Worm (Caenorhabditis elegans) whole organism, L4 larva: ENCODE data around the gene srz-95.

Experiments
- D1046.2 ChIP-seq: fragments of 200-800 bp; sonication (Bioruptor generic); IDR thresholded peaks from 2 replicates; pipeline ENCODE4 v1.3.6; 2022; ENCODE audit warnings: missing genetic modification characterization, missing compliant biosample characterization
- F10B5.3 ChIP-seq: sonication (generic microtip); optimal IDR thresholded peaks from 2 replicates; lab custom pipeline; 2016; ENCODE audit warnings: mild to moderate bottlenecking, missing genetic modification characterization, missing compliant biosample characterization
- F26F4.8 ChIP-seq: fragments of 200-800 bp; sonication (Bioruptor generic); conservative IDR thresholded peaks from 2 replicates; pipeline ENCODE4 v1.3.6; 2022; ENCODE audit warnings: missing genetic modification characterization, missing compliant biosample characterization
- T20F7.1 ChIP-seq: fragments of 200-800 bp; sonication (Bioruptor generic); optimal IDR thresholded peaks from 2 replicates; lab custom pipeline; 2018; ENCODE audit warnings: mild to moderate bottlenecking, missing genetic modification characterization, missing compliant biosample characterization
- T26A8.4 ChIP-seq: fragments of 200-800 bp; sonication (Bioruptor generic); IDR thresholded peaks from 2 replicates; pipeline ENCODE4 v1.3.6; 2022; ENCODE audit warnings: missing genetic modification characterization, missing compliant biosample characterization
- Y105C5A.15 ChIP-seq: fragments of 200-800 bp; sonication (Bioruptor generic); IDR thresholded peaks from 2 replicates; pipeline ENCODE4 v1.3.6; 2022; ENCODE audit warnings: missing genetic modification characterization, missing compliant biosample characterization
- Y48G9A.11 ChIP-seq: fragments of 200-800 bp; sonication (Bioruptor generic); IDR thresholded peaks from 2 replicates; pipeline ENCODE4 v1.3.6; 2022; ENCODE audit warnings: missing genetic modification reagents, missing genetic modification characterization, missing compliant biosample characterization
- Y5F2A.4 ChIP-seq: fragments of 200-800 bp; sonication (Bioruptor generic); optimal IDR thresholded peaks from 2 replicates; lab custom pipeline; 2018; ENCODE audit warnings: mild to moderate bottlenecking, missing genetic modification characterization, missing compliant biosample characterization
- ZK337.2 ChIP-seq: fragments of 200-800 bp; sonication (Bioruptor generic); IDR thresholded peaks from 2 replicates; pipeline ENCODE4 v1.3.6; 2022; ENCODE audit warnings: missing genetic modification reagents, missing genetic modification characterization, missing compliant biosample characterization
- aha-1 ChIP-seq: fragments of 150-350 bp; peaks from one replicate; lab custom pipeline; 2014; ENCODE audit warnings: missing biosample characterization, missing genetic modification characterization
- ama-1 ChIP-seq: fragments of 150-350 bp; optimal IDR thresholded peaks from 2 replicates; lab custom pipeline; 2014; ENCODE audit warnings: inconsistent platforms, mixed read lengths
- arid-1 ChIP-seq: fragments of 200-800 bp; sonication (Bioruptor generic); conservative IDR thresholded peaks from 2 replicates; pipeline ENCODE4 v1.3.6; 2022; ENCODE audit warnings: missing genetic modification reagents, missing genetic modification characterization, missing compliant biosample characterization
- ceh-44 ChIP-seq: fragments of 200-800 bp; sonication (Bioruptor generic); IDR thresholded peaks from 2 replicates; pipeline ENCODE4 v1.3.6; 2022; ENCODE audit warnings: missing genetic modification reagents, missing genetic modification characterization, missing compliant biosample characterization
- ceh-82 ChIP-seq: sonication (generic microtip); optimal IDR thresholded peaks from 2 replicates; lab custom pipeline; 2017; ENCODE audit warnings: missing biosample characterization, missing genetic modification characterization
- ces-1 ChIP-seq: fragments of 150-350 bp; sonication (generic microtip); optimal IDR thresholded peaks from 4 replicates; lab custom pipeline; 2014; ENCODE audit warnings: missing biosample characterization, missing genetic modification reagents, missing genetic modification characterization
- daf-12 ChIP-seq: fragments of 150-350 bp; optimal IDR thresholded peaks from 2 replicates; lab custom pipeline; 2014; ENCODE audit warnings: missing biosample characterization, missing genetic modification reagents, missing genetic modification characterization
- daf-8 ChIP-seq: fragments of 200-800 bp; sonication (Bioruptor generic); IDR thresholded peaks from 2 replicates; pipeline ENCODE4 v1.3.6; 2022; ENCODE audit warnings: missing genetic modification characterization, missing compliant biosample characterization
- dmd-6 ChIP-seq: fragments of 200-800 bp; sonication (Bioruptor generic); IDR thresholded peaks from 2 replicates; pipeline ENCODE4 v1.3.6; 2022; ENCODE audit warnings: missing genetic modification reagents, missing genetic modification characterization, missing compliant biosample characterization
- dmd-8 ChIP-seq: fragments of 200-800 bp; sonication (Bioruptor generic); IDR thresholded peaks from 2 replicates; pipeline ENCODE4 v1.3.6; 2022; ENCODE audit warnings: missing genetic modification characterization, missing compliant biosample characterization
- dmd-9 ChIP-seq: fragments of 200-800 bp; sonication (Bioruptor generic); IDR thresholded peaks from 2 replicates; pipeline ENCODE4 v1.3.6; 2022; ENCODE audit warnings: missing genetic modification reagents, missing genetic modification characterization, missing compliant biosample characterization
- dpl-1 ChIP-seq: fragments of 150-350 bp; optimal IDR thresholded peaks from 2 replicates; lab custom pipeline; 2014; ENCODE audit warnings: missing biosample characterization, missing genetic modification reagents, missing genetic modification characterization
- dve-1 ChIP-seq: sonication (generic microtip); optimal IDR thresholded peaks from 2 replicates; lab custom pipeline; 2017; ENCODE audit warnings: antibody characterized with exemption, mild to moderate bottlenecking, missing genetic modification characterization, missing compliant biosample characterization; ENCODE audit not compliant: insufficient read depth
- fos-1 ChIP-seq: fragments of 150-350 bp; optimal IDR thresholded peaks from 2 replicates; lab custom pipeline; 2014; ENCODE audit warnings: missing biosample characterization, missing genetic modification characterization
- hlh-30 ChIP-seq: sonication (generic microtip); optimal IDR thresholded peaks from 2 replicates; lab custom pipeline; 2017; ENCODE audit warnings: antibody characterized with exemption, mild to moderate bottlenecking, missing genetic modification characterization, missing compliant biosample characterization; ENCODE audit not compliant: insufficient read depth
- hmg-1.1 ChIP-seq: fragments of 200-800 bp; sonication (Bioruptor generic); IDR thresholded peaks from 2 replicates; pipeline ENCODE4 v1.3.6; 2022; ENCODE audit warnings: missing genetic modification reagents, missing genetic modification characterization, missing compliant biosample characterization
- jun-1 ChIP-seq: fragments of 150-350 bp; optimal IDR thresholded peaks from 2 replicates; lab custom pipeline; 2014; ENCODE audit warnings: missing biosample characterization, missing genetic modification reagents, missing genetic modification characterization
- lim-7 ChIP-seq: fragments of 200-800 bp; sonication (Bioruptor generic); IDR thresholded peaks from 2 replicates; pipeline ENCODE4 v1.3.6; 2022; ENCODE audit warnings: missing genetic modification characterization, missing compliant biosample characterization
- lir-3 ChIP-seq: sonication (generic microtip); optimal IDR thresholded peaks from 2 replicates; lab custom pipeline; 2016; ENCODE audit warnings: mild to moderate bottlenecking, missing genetic modification characterization, missing compliant biosample characterization
- lsy-2 ChIP-seq, 2 experiments: fragments of 150-350 bp in 1 of 2; sonication (generic microtip) in 1 of 2; optimal IDR thresholded peaks; 2 replicates each; lab custom pipeline; 2014 to 2017; ENCODE audit warnings: missing biosample characterization in 2 of 2, missing genetic modification characterization in 2 of 2
- madf-5 ChIP-seq, 2 experiments: fragments of 200-800 bp; sonication (Bioruptor generic); IDR thresholded peaks; 2 replicates each; pipeline ENCODE4 v1.3.6; 2022; ENCODE audit warnings: missing compliant biosample characterization in 2 of 2, missing genetic modification characterization in 2 of 2
- madf-9 ChIP-seq: fragments of 200-800 bp; sonication (Bioruptor generic); conservative IDR thresholded peaks from 2 replicates; pipeline ENCODE4 v1.3.6; 2022; ENCODE audit warnings: missing genetic modification reagents, missing genetic modification characterization, missing compliant biosample characterization
- mdt-29 ChIP-seq: fragments of 200-800 bp; sonication (Bioruptor generic); IDR thresholded peaks from 2 replicates; pipeline ENCODE4 v1.3.6; 2022; ENCODE audit warnings: missing genetic modification reagents, missing genetic modification characterization, missing compliant biosample characterization
- mep-1 ChIP-seq: fragments of 150-350 bp; sonication (generic microtip); optimal IDR thresholded peaks from 3 replicates; lab custom pipeline; 2014; ENCODE audit warnings: missing biosample characterization, missing genetic modification characterization
- mes-2 ChIP-seq: sonication (generic microtip); optimal IDR thresholded peaks from 2 replicates; lab custom pipeline; 2016; ENCODE audit warnings: missing genotype, mild to moderate bottlenecking, missing genetic modification characterization, missing compliant biosample characterization; ENCODE audit not compliant: poor library complexity, severe bottlenecking
- mxl-2 ChIP-seq: fragments of 200-800 bp; sonication (Bioruptor generic); conservative IDR thresholded peaks from 2 replicates; pipeline ENCODE4 v1.3.6; 2022; ENCODE audit warnings: missing genetic modification reagents, missing genetic modification characterization, missing compliant biosample characterization
- nhr-237 ChIP-seq: sonication (generic microtip); optimal IDR thresholded peaks from 2 replicates; lab custom pipeline; 2017; ENCODE audit warnings: missing biosample characterization, missing genetic modification characterization
- nhr-28 ChIP-seq: fragments of 150-350 bp; optimal IDR thresholded peaks from 2 replicates; lab custom pipeline; 2014; ENCODE audit warnings: missing biosample characterization, missing genetic modification characterization
- nhr-41 ChIP-seq: fragments of 200-800 bp; sonication (Bioruptor generic); IDR thresholded peaks from 2 replicates; pipeline ENCODE4 v1.3.6; 2022; ENCODE audit warnings: missing genetic modification reagents, missing genetic modification characterization, missing compliant biosample characterization
- nhr-42 ChIP-seq: fragments of 200-800 bp; sonication (Bioruptor generic); IDR thresholded peaks from 2 replicates; pipeline ENCODE4 v1.3.6; 2022; ENCODE audit warnings: missing genetic modification characterization, missing compliant biosample characterization
- nhr-76 ChIP-seq: fragments of 150-350 bp; optimal IDR thresholded peaks from 2 replicates; lab custom pipeline; 2014; ENCODE audit warnings: missing biosample characterization, missing genetic modification characterization
- php-3 ChIP-seq: fragments of 200-800 bp; sonication (Bioruptor generic); IDR thresholded peaks from 2 replicates; pipeline ENCODE4 v1.3.6; 2022; ENCODE audit warnings: missing genetic modification reagents, missing genetic modification characterization, missing compliant biosample characterization
- rbr-2 ChIP-seq: sonication (generic microtip); optimal IDR thresholded peaks from 2 replicates; lab custom pipeline; 2016; ENCODE audit warnings: missing genotype, missing genetic modification characterization, missing compliant biosample characterization
- sdz-12 ChIP-seq: fragments of 200-800 bp; sonication (Bioruptor generic); optimal IDR thresholded peaks from 2 replicates; lab custom pipeline; 2018; ENCODE audit warnings: mild to moderate bottlenecking, missing genetic modification characterization, missing compliant biosample characterization
- skn-1 ChIP-seq: fragments of 150-350 bp; optimal IDR thresholded peaks from 2 replicates; lab custom pipeline; 2014; ENCODE audit warnings: missing biosample characterization, missing genetic modification characterization
- snpc-4 ChIP-seq: fragments of 150-350 bp; optimal IDR thresholded peaks from 2 replicates; lab custom pipeline; 2014; ENCODE audit warnings: missing biosample characterization, missing genetic modification characterization
- spr-1 ChIP-seq: sonication (generic microtip); optimal IDR thresholded peaks from 2 replicates; lab custom pipeline; 2016; ENCODE audit warnings: mild to moderate bottlenecking, missing genetic modification characterization, missing compliant biosample characterization
- spr-3 ChIP-seq: fragments of 200-800 bp; sonication (Bioruptor generic); optimal IDR thresholded peaks from 2 replicates; lab custom pipeline; 2018; ENCODE audit warnings: mild to moderate bottlenecking, missing genetic modification characterization, missing compliant biosample characterization
- tra-1 ChIP-seq: fragments of 200-800 bp; sonication (Bioruptor generic); IDR thresholded peaks from 2 replicates; pipeline ENCODE4 v1.3.6; 2022; ENCODE audit warnings: missing genetic modification reagents, missing genetic modification characterization, missing compliant biosample characterization
- zfp-2 ChIP-seq: sonication (generic microtip); optimal IDR thresholded peaks from 2 replicates; lab custom pipeline; 2016; ENCODE audit warnings: mild to moderate bottlenecking, missing genetic modification characterization, missing compliant biosample characterization
- zfp-3 ChIP-seq: fragments of 200-800 bp; sonication (Bioruptor generic); conservative IDR thresholded peaks from 2 replicates; pipeline ENCODE4 v1.3.6; 2022; ENCODE audit warnings: missing genetic modification reagents, missing genetic modification characterization, missing compliant biosample characterization
- ztf-11 ChIP-seq: fragments of 150-350 bp; optimal IDR thresholded peaks from 2 replicates; lab custom pipeline; 2014; ENCODE audit warnings: missing biosample characterization, missing genetic modification characterization
- ztf-7 ChIP-seq: fragments of 150-350 bp; optimal IDR thresholded peaks from 2 replicates; lab custom pipeline; 2014; ENCODE audit warnings: missing biosample characterization, missing genetic modification characterization

Gene srz-95

ce11 chrV:16965655-16966054, 26.2 kb upstream of the srz-95 start, which contains the start of gene efl-1 (continued):
- TF ChIP-seq lsy-2 (tag; optimal IDR thresholded peaks at IDR 0.05; lab: Kevin White, UChicago) (peak; percentile 22 to 93), mes-2 (tag; lab: Kevin White, UChicago) (peak; percentile 94), Y5F2A.4 (GFP tag; lab: Kevin White, UChicago) (no peak), Y105C5A.15 (no peak), nhr-76 (peak; percentile 4), madf-5 (GFP tag; IDR thresholded peaks at IDR 0.05; lab: Robert Waterston, UW) (no peak), php-3 (GFP tag; lab: Robert Waterston, UW) (no peak), skn-1 (tag; lab: Kevin White, UChicago) (no peak), mdt-29 (GFP tag; lab: Robert Waterston, UW) (peak; percentile 64; the same call in 1 of the 2 replicates), mep-1 (peak; percentile 86), zfp-2 (peak; percentile 41), daf-12 (tag; lab: Kevin White, UChicago) (no peak), daf-8 (GFP tag; lab: Robert Waterston, UW) (no peak), ztf-11 (tag; lab: Kevin White, UChicago) (no peak), spr-3 (GFP tag; lab: Kevin White, UChicago) (peak; percentile 62), rbr-2 (tag; lab: Kevin White, UChicago) (peak; percentile 81), nhr-237 (tag; lab: Kevin White, UChicago) (no peak), dmd-6 (GFP tag; lab: Robert Waterston, UW) (no peak; the same call in none of the 2 replicates), F10B5.3 (tag; lab: Kevin White, UChicago) (no peak), lim-7 (GFP tag; lab: Robert Waterston, UW) (no peak), aha-1 (tag; lab: Kevin White, UChicago) (peak; percentile 98), madf-9 (GFP tag; lab: Robert Waterston, UW) (no peak; the same call in 1 of the 2 replicates), nhr-42 (GFP tag; lab: Robert Waterston, UW) (peak; percentile 38; the same call in 1 of the 2 replicates), nhr-28 (tag; lab: Kevin White, UChicago) (peak; percentile 79), dmd-8 (no peak), sdz-12 (no peak), mxl-2 (GFP tag; lab: Robert Waterston, UW) (no peak), arid-1 (0 out of 2 replicates have a peak, but pooled peaks have one; percentile 64), hmg-1.1 (GFP tag; lab: Robert Waterston, UW) (peak; percentile 84), D1046.2 (GFP tag; lab: Robert Waterston, UW) (no peak), ztf-7 (tag; lab: Kevin White, UChicago) (peak; percentile 80), dve-1 (tag; lab: Kevin White, UChicago) (peak; percentile 89), tra-1 (GFP tag; lab: Robert Waterston, UW) (no peak), zfp-3 (GFP tag; lab: Robert Waterston, UW) (0 out of 2 replicates have a peak, but pooled peaks have one; percentile 39), hlh-30 (tag; lab: Kevin White, UChicago) (peak; percentile 89), ces-1 (GFP tag; lab: Kevin White, UChicago) (peak; percentile 45), nhr-41 (GFP tag; lab: Robert Waterston, UW) (no peak), jun-1 (tag; lab: Kevin White, UChicago) (peak; percentile 62), fos-1 (tag; lab: Kevin White, UChicago) (no peak), Y48G9A.11 (GFP tag; lab: Robert Waterston, UW) (0 out of 2 replicates have a peak, but pooled peaks have one; percentile 8), T20F7.1 (peak; percentile 67), dpl-1 (GFP tag; lab: Kevin White, UChicago) (peak; percentile 100), ceh-82 (tag; lab: Kevin White, UChicago) (no peak), snpc-4 (tag; lab: Kevin White, UChicago) (peak; percentile 77), F26F4.8 (GFP tag; lab: Robert Waterston, UW) (no peak), lir-3 (tag; lab: Kevin White, UChicago) (no peak), T26A8.4 (GFP tag; lab: Robert Waterston, UW) (no peak; the same call in 1 of the 2 replicates), ceh-44 (GFP tag; lab: Robert Waterston, UW) (peak; percentile 61; the same call in 1 of the 2 replicates), spr-1 (tag; lab: Kevin White, UChicago) (peak; percentile 54), dmd-9 (GFP tag; lab: Robert Waterston, UW) (0 out of 2 replicates have a peak, but pooled peaks have one; percentile 41), ama-1 (lab: Kevin White, UChicago) (peak; percentile 66), ZK337.2 (GFP tag; lab: Robert Waterston, UW) (no peak)
